Worm (Caenorhabditis elegans): ENCODE measurements around the gene vab-2.

Gene vab-2

DNA sequence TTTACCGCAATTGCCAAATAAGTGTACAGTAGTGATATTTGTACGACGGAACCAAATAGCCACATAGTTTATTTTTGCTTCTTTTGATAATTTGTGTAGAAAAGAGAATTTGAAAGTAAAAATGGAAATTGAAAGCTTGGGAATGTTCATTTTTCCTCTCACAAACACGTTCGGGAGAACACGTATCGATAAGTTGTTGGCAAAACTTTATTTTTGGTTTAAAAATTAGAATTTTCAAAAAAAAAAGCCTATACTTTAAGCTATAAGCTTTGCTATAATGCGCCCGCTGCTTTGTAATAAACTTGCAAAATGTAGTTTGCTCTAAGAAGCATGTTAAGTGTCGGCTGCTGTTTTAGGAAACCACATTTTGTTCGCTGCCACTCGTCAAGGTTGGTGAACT, 11.3 kb downstream of the vab-2 start, which contains the start of gene Y37E11AR.7:
Gene Y37E11AR.7, minus strand, starts transcription at position 101 of the 400 bp plus-strand sequence.
- no peak for TF ChIP-seq nhr-28 (tag; optimal IDR thresholded peaks at IDR 0.05)
- TF ChIP-seq unc-120 (tag; optimal IDR thresholded peaks at IDR 0.05; ENCODE audit: poor library complexity, severe bottlenecking), result no peak
- peak; percentile 45 for TF ChIP-seq nhr-2 (tag; optimal IDR thresholded peaks at IDR 0.05)
- no peak for TF ChIP-seq ceh-39 (tag; optimal IDR thresholded peaks at IDR 0.05)
- TF ChIP-seq lsy-2 (tag; optimal IDR thresholded peaks at IDR 0.05), result no peak
- TF ChIP-seq ces-1 (GFP tag; optimal IDR thresholded peaks at IDR 0.05), result no peak
- TF ChIP-seq ceh-43 (GFP tag; optimal IDR thresholded peaks at IDR 0.05), result no peak

DNA sequence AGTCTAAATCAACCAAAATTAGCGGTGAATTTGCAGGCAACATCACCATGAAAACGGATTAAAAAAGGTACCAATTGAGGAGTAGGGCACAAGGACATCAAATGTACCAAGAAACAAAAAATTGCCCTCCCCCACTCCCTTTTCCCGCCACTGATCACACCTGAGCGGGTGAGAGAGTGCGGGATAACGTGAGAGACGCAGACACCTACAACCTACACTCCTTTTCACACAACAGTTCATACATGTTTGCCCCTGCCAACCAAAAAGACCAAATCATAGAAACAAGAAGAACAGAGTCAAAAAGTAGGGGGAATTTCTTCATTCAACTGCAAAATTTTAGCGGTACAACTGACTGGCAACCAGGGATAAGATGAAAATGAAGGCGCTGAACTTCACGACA, 14.3 kb downstream of the vab-2 start:
- TF ChIP-seq elt-1 (tag; optimal IDR thresholded peaks at IDR 0.05; ENCODE audit: borderline replicate concordance, insufficient read depth) (no peak), cnd-1 (tag; optimal IDR thresholded peaks at IDR 0.05) (no peak)

DNA sequence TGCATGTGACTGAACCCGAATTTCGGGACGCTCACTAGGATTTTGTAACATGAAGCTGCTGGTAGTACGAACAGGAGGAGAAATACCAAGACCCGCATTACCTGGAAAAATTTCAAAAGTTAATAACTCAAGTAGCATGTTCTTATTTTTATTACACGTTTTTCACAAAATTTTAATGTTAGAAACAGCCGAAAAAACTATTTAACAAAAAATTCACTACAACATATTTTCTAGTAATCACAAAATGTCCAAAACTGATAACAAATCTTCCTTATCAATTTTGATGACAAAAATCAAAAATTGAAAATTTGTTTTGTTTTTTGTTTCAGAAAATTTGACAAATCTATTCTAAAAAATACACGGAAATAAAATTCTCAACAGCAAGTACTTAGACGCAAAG, 15.6 kb downstream of the vab-2 start, which contains the start of gene ugt-45:
Gene ugt-45, minus strand, starts transcription at position 101 of the 400 bp plus-strand sequence.
- TF ChIP-seq tbx-8 (GFP tag; optimal IDR thresholded peaks at IDR 0.05) (no peak), unc-120 (tag; optimal IDR thresholded peaks at IDR 0.05; ENCODE audit: poor library complexity, severe bottlenecking) (no peak), blmp-1 (tag; optimal IDR thresholded peaks at IDR 0.05) (no peak), elt-1 (tag; optimal IDR thresholded peaks at IDR 0.05; ENCODE audit: borderline replicate concordance, insufficient read depth) (no peak), ham-2 (GFP tag; optimal IDR thresholded peaks at IDR 0.05) (no peak), ces-1 (GFP tag; optimal IDR thresholded peaks at IDR 0.05) (no peak), snpc-4 (tag; optimal IDR thresholded peaks at IDR 0.05) (no peak), M03D4.4 (tag; optimal IDR thresholded peaks at IDR 0.05) (no peak), sem-2 (GFP tag; optimal IDR thresholded peaks at IDR 0.05) (no peak), sptf-1 (tag; optimal IDR thresholded peaks at IDR 0.05) (no peak), ceh-83 (GFP tag; optimal IDR thresholded peaks at IDR 0.05) (no peak), flh-1 (GFP tag; optimal IDR thresholded peaks at IDR 0.05) (no peak), lin-13 (tag; optimal IDR thresholded peaks at IDR 0.05) (no peak), mab-5 (tag; optimal IDR thresholded peaks at IDR 0.05) (no peak), mep-1 (tag; optimal IDR thresholded peaks at IDR 0.05) (no peak), nhr-237 (tag; optimal IDR thresholded peaks at IDR 0.05) (no peak)

DNA sequence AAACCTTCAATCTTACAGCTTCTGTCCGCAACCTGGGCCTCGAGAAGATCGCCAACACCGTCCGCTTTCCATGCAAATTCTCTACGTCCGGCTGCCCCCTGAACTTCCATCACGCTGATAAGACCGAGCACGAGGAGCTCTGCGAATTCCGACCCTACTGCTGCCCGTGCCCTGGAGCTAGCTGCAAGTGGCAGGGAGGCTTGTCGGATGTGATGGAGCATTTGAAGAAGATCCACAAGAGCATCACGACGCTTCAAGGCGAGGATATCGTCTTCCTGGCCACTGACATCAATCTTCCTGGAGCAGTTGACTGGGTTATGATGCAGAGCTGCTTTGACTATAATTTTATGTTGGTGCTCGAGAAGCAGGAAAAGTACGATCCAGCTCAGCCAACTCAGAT, 20.8 kb downstream of the vab-2 start:
- no peak for TF ChIP-seq snpc-4 (tag; optimal IDR thresholded peaks at IDR 0.05)
- TF ChIP-seq lin-32 (GFP tag; optimal IDR thresholded peaks at IDR 0.05), result no peak
- TF ChIP-seq tbx-8 (GFP tag; optimal IDR thresholded peaks at IDR 0.05), result no peak
- TF ChIP-seq elt-1 (tag; optimal IDR thresholded peaks at IDR 0.05; ENCODE audit: borderline replicate concordance, insufficient read depth), result no peak
- TF ChIP-seq nhr-12 (tag; optimal IDR thresholded peaks at IDR 0.05), result no peak
- no peak for TF ChIP-seq mls-2 (tag; optimal IDR thresholded peaks at IDR 0.05)

DNA sequence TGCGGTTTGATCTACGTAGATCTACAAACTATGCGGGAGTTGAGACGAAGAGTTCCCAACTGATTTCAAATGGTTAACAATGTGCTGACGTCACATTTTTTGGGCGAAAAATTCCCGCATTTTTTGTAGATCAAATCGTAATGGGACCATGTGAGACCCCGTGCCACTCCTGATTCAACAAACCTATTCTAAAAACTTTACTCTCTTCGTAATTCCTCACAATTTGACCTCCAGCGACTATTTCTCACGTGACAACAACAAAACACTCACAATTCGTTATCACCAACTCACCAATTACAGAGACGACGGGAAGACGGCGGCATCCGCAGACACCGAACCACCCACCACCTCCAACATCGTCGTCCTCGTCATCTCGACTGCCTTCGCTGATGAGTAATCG, 22.9 kb downstream of the vab-2 start, which contains the start of gene siah-1:
Gene siah-1, plus strand, starts transcription at position 301 of the 400 bp plus-strand sequence.
- TF ChIP-seq ceh-83 (GFP tag; optimal IDR thresholded peaks at IDR 0.05), result peak; percentile 49
- TF ChIP-seq unc-120 (tag; optimal IDR thresholded peaks at IDR 0.05; ENCODE audit: poor library complexity, severe bottlenecking), result no peak

DNA sequence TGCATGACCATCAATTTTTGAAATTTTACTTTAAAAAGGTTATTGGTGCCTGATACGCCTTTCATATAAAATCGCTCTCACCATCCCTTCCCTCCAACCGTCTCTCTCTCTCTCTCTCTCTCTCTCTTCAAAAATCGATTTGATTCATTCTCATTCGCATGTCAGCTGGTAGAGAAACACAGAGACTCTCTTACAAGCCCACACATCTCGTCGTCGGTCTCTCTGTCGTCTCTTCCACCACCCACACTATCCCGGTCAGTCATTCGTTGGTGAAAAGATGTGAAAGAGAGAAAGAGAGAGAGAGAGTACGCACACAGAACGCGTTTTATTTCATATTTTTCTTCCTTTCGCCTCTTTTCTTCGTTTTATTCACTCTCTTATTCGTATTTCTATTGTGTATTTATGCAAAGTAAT, 24.2 kb downstream of the vab-2 start:
- TF ChIP-seq drap-1 (GFP tag; optimal IDR thresholded peaks at IDR 0.05) (peak; percentile 25), mep-1 (tag; optimal IDR thresholded peaks at IDR 0.05) (peak; percentile 81), ces-1 (GFP tag; optimal IDR thresholded peaks at IDR 0.05) (peak; percentile 77), ceh-83 (GFP tag; optimal IDR thresholded peaks at IDR 0.05) (no peak), mls-2 (tag; optimal IDR thresholded peaks at IDR 0.05) (no peak), hlh-1 (tag; optimal IDR thresholded peaks at IDR 0.05) (peak; percentile 93), ceh-39 (tag; optimal IDR thresholded peaks at IDR 0.05) (peak; percentile 76), tbx-8 (GFP tag; optimal IDR thresholded peaks at IDR 0.05) (peak; percentile 19), unc-62 (GFP tag; optimal IDR thresholded peaks at IDR 0.05) (peak; percentile 87), snpc-4 (tag; optimal IDR thresholded peaks at IDR 0.05) (no peak), unc-120 (tag; optimal IDR thresholded peaks at IDR 0.05; ENCODE audit: poor library complexity, severe bottlenecking) (peak; percentile 56), flh-1 (GFP tag; optimal IDR thresholded peaks at IDR 0.05) (no peak), mab-5 (tag; optimal IDR thresholded peaks at IDR 0.05) (no peak), lin-13 (tag; optimal IDR thresholded peaks at IDR 0.05) (no peak), bed-3 (GFP tag; optimal IDR thresholded peaks at IDR 0.05) (no peak), zip-8 (tag; optimal IDR thresholded peaks at IDR 0.05) (no peak), sem-2 (GFP tag; optimal IDR thresholded peaks at IDR 0.05) (no peak), M03D4.4 (tag; optimal IDR thresholded peaks at IDR 0.05) (peak; percentile 28), lin-32 (GFP tag; optimal IDR thresholded peaks at IDR 0.05) (no peak), nhr-12 (tag; optimal IDR thresholded peaks at IDR 0.05) (peak; percentile 0), ztf-11 (tag; optimal IDR thresholded peaks at IDR 0.05) (no peak), nhr-28 (tag; optimal IDR thresholded peaks at IDR 0.05) (no peak), pha-4 (tag; optimal IDR thresholded peaks at IDR 0.05) (peak; percentile 60), cnd-1 (tag; optimal IDR thresholded peaks at IDR 0.05) (peak; percentile 59), ceh-43 (GFP tag; optimal IDR thresholded peaks at IDR 0.05) (no peak), nhr-237 (tag; optimal IDR thresholded peaks at IDR 0.05) (peak; percentile 90), ham-2 (GFP tag; optimal IDR thresholded peaks at IDR 0.05) (no peak), elt-1 (tag; optimal IDR thresholded peaks at IDR 0.05; ENCODE audit: borderline replicate concordance, insufficient read depth) (no peak), lsy-2 (tag; optimal IDR thresholded peaks at IDR 0.05) (peak; percentile 66)

All from whole organism, mixed stage, embryonic.